Fruit fly (Drosophila melanogaster) whole organism, embryonic: ENCODE results near the gene CG34429.

ENCODE experiments used
- CG10267 ChIP-seq: fragments of 200-800 bp; sonication (Bioruptor generic); optimal IDR thresholded peaks from 2 replicates; lab custom pipeline; 2018; ENCODE audit warnings: missing biosample characterization, mild to moderate bottlenecking, missing genetic modification characterization, moderate library complexity
- CG11695 ChIP-seq: fragments of 200-800 bp; sonication (Bioruptor generic); IDR thresholded peaks from 3 replicates; pipeline ENCODE4 v1.3.6; 2022; ENCODE audit warnings: missing biosample characterization, missing genetic modification characterization
- CG12155 ChIP-seq: fragments of 200-800 bp; sonication (Bioruptor generic); optimal IDR thresholded peaks from 3 replicates; lab custom pipeline; 2016; ENCODE audit warnings: missing biosample characterization, missing genetic modification characterization
- CG15269 ChIP-seq: fragments of 200-800 bp; sonication (Bioruptor generic); optimal IDR thresholded peaks from 2 replicates; lab custom pipeline; 2018; ENCODE audit warnings: missing biosample characterization, mild to moderate bottlenecking, missing genetic modification characterization, moderate library complexity
- CG15479 ChIP-seq: fragments of 200-800 bp; sonication (Bioruptor generic); optimal IDR thresholded peaks from 3 replicates; lab custom pipeline; 2019; ENCODE audit warnings: missing biosample characterization, mild to moderate bottlenecking, missing genetic modification characterization, moderate library complexity
- CG2199 ChIP-seq: fragments of 200-800 bp; sonication (Bioruptor generic); IDR thresholded peaks from 3 replicates; pipeline ENCODE4 v1.3.6; 2022; ENCODE audit warnings: missing biosample characterization, missing genetic modification characterization
- CG3407 ChIP-seq: fragments of 200-800 bp; sonication (Bioruptor generic); optimal IDR thresholded peaks from 2 replicates; lab custom pipeline; 2018; ENCODE audit warnings: missing biosample characterization, mild to moderate bottlenecking, missing genetic modification characterization
- CG34224 ChIP-seq: fragments of 200-800 bp; sonication (Bioruptor generic); IDR thresholded peaks from 3 replicates; pipeline ENCODE4 v1.3.6; 2022; ENCODE audit warnings: missing biosample characterization, missing genetic modification characterization; ENCODE audit not compliant: partially characterized antibody
- CG42726 ChIP-seq: fragments of 200-800 bp; sonication (Bioruptor generic); IDR thresholded peaks from 2 replicates; pipeline ENCODE4 v1.3.6; 2022; ENCODE audit warnings: missing biosample characterization, missing genetic modification characterization; ENCODE audit not compliant: partially characterized antibody
- CG4360 ChIP-seq: fragments of 200-800 bp; sonication (Bioruptor generic); IDR thresholded peaks from 2 replicates; pipeline ENCODE4 v1.3.6; 2022; ENCODE audit warnings: missing biosample characterization, missing genetic modification characterization
- CG7963 ChIP-seq: fragments of 200-800 bp; sonication (Bioruptor generic); IDR thresholded peaks from 3 replicates; pipeline ENCODE4 v1.3.6; 2022; ENCODE audit warnings: missing biosample characterization, missing genetic modification characterization; ENCODE audit not compliant: partially characterized antibody
- Dll ChIP-seq: fragments of 200-800 bp; sonication (Bioruptor generic); IDR thresholded peaks from 4 replicates; pipeline ENCODE4 v1.3.6; 2022; ENCODE audit warnings: missing biosample characterization, missing genetic modification characterization; ENCODE audit not compliant: partially characterized antibody
- E2f2 ChIP-seq: fragments of 200-800 bp; sonication (Bioruptor generic); IDR thresholded peaks from 2 replicates; pipeline ENCODE4 v1.3.6; 2022; ENCODE audit warnings: missing biosample characterization, missing genetic modification characterization
- Ets97D ChIP-seq: fragments of 200-800 bp; sonication (Bioruptor generic); optimal IDR thresholded peaks from 3 replicates; lab custom pipeline; 2016; ENCODE audit warnings: missing biosample characterization, missing genetic modification characterization
- HLH4C ChIP-seq: fragments of 200-800 bp; sonication (Bioruptor generic); IDR thresholded peaks from 3 replicates; pipeline ENCODE4 v1.3.6; 2022; ENCODE audit warnings: missing biosample characterization, missing genetic modification characterization; ENCODE audit not compliant: partially characterized antibody
- Hey ChIP-seq: fragments of 200-800 bp; sonication (Bioruptor generic); optimal IDR thresholded peaks from 3 replicates; lab custom pipeline; 2018; ENCODE audit warnings: missing biosample characterization, mild to moderate bottlenecking, missing genetic modification characterization
- Jarid2 ChIP-seq: fragments of 200-800 bp; sonication (Bioruptor generic); optimal IDR thresholded peaks from 3 replicates; lab custom pipeline; 2017; ENCODE audit warnings: mild to moderate bottlenecking, missing biosample characterization, missing genetic modification reagents, missing genetic modification characterization
- MESR4 ChIP-seq: fragments of 200-800 bp; sonication (Bioruptor generic); optimal IDR thresholded peaks from 2 replicates; lab custom pipeline; 2018; ENCODE audit warnings: missing biosample characterization, mild to moderate bottlenecking, missing genetic modification characterization, moderate library complexity
- Sry-δ ChIP-seq: fragments of 200-800 bp; sonication (Bioruptor generic); optimal IDR thresholded peaks from 2 replicates; lab custom pipeline; 2016; ENCODE audit warnings: missing biosample characterization, missing genetic modification characterization
- Stat92E ChIP-seq, 3 experiments: fragments of >200 bp in 2 of 3; fragments of 200-800 bp in 1 of 3; sonication (Bioruptor generic) in 1 of 3; optimal IDR thresholded peaks; 2 replicates each; lab custom pipeline; 2017 to 2019; ENCODE audit warnings: missing biosample characterization in 3 of 3, missing genetic modification characterization in 3 of 3, mild to moderate bottlenecking in 1 of 3, moderate library complexity in 1 of 3
- Xrp1 ChIP-seq: fragments of 200-800 bp; sonication (Bioruptor generic); IDR thresholded peaks from 2 replicates; pipeline ENCODE4 v1.3.6; 2022; ENCODE audit warnings: missing biosample characterization, missing genetic modification characterization
- YL-1 ChIP-seq: fragments of 200-800 bp; sonication (Bioruptor generic); optimal IDR thresholded peaks from 3 replicates; lab custom pipeline; 2017; ENCODE audit warnings: missing biosample characterization, mild to moderate bottlenecking, missing genetic modification characterization
- ato ChIP-seq: fragments of 200-800 bp; sonication (Bioruptor generic); IDR thresholded peaks from 2 replicates; pipeline ENCODE4 v1.3.6; 2022; ENCODE audit warnings: missing biosample characterization, missing genetic modification characterization; ENCODE audit not compliant: partially characterized antibody
- bowl ChIP-seq: fragments of 200-800 bp; sonication (Bioruptor generic); IDR thresholded peaks from 2 replicates; pipeline ENCODE4 v1.3.6; 2022; ENCODE audit warnings: missing biosample characterization, missing genetic modification characterization
- bsh ChIP-seq, 2 experiments: fragments of 200-800 bp; sonication (Bioruptor generic); optimal IDR thresholded peaks; 2 replicates each; lab custom pipeline; 2017 to 2018; ENCODE audit warnings: mild to moderate bottlenecking in 2 of 2, missing biosample characterization in 2 of 2, missing genetic modification characterization in 2 of 2, moderate library complexity in 1 of 2
- dm ChIP-seq: fragments of 200-800 bp; sonication (Bioruptor generic); optimal IDR thresholded peaks from 3 replicates; lab custom pipeline; 2016; ENCODE audit warnings: missing biosample characterization, missing genetic modification characterization
- ems ChIP-seq: fragments of 200-800 bp; sonication (Bioruptor generic); optimal IDR thresholded peaks from 3 replicates; lab custom pipeline; 2016; ENCODE audit warnings: missing biosample characterization, missing genetic modification characterization
- en ChIP-seq: fragments of 200-800 bp; sonication (Bioruptor generic); optimal IDR thresholded peaks from 2 replicates; lab custom pipeline; 2016; ENCODE audit warnings: missing biosample characterization, missing genetic modification characterization
- gcm ChIP-seq: fragments of 200-800 bp; sonication (Bioruptor generic); optimal IDR thresholded peaks from 2 replicates; lab custom pipeline; 2019; ENCODE audit warnings: missing biosample characterization, mild to moderate bottlenecking, missing genetic modification characterization, moderate library complexity
- grau ChIP-seq: fragments of 200-800 bp; optimal IDR thresholded peaks from 3 replicates; lab custom pipeline; 2019; ENCODE audit warnings: missing biosample characterization, mild to moderate bottlenecking, missing genetic modification characterization, moderate library complexity
- gsb-n ChIP-seq: fragments of 200-800 bp; sonication (Bioruptor generic); optimal IDR thresholded peaks from 3 replicates; lab custom pipeline; 2018; ENCODE audit warnings: missing biosample characterization, mild to moderate bottlenecking, missing genetic modification characterization
- inv ChIP-seq: fragments of 200-800 bp; sonication (Bioruptor generic); IDR thresholded peaks from 2 replicates; pipeline ENCODE4 v1.3.6; 2022; ENCODE audit warnings: missing biosample characterization, missing genetic modification characterization; ENCODE audit not compliant: partially characterized antibody
- ken ChIP-seq: fragments of 200-800 bp; sonication (Bioruptor generic); IDR thresholded peaks from 3 replicates; pipeline ENCODE4 v1.3.6; 2022; ENCODE audit warnings: missing biosample characterization, missing genetic modification characterization
- nerfin-2 ChIP-seq: fragments of 200-800 bp; sonication (Bioruptor generic); IDR thresholded peaks from 2 replicates; pipeline ENCODE4 v1.3.6; 2022; ENCODE audit warnings: missing biosample characterization, missing genetic modification characterization; ENCODE audit not compliant: partially characterized antibody
- pros ChIP-seq: fragments of 200-800 bp; sonication (Bioruptor generic); optimal IDR thresholded peaks from 3 replicates; lab custom pipeline; 2019; ENCODE audit warnings: missing biosample characterization, mild to moderate bottlenecking, missing genetic modification characterization, moderate library complexity
- sens ChIP-seq: fragments of 200-800 bp; sonication (Bioruptor generic); peaks from one replicate; lab custom pipeline; 2016; ENCODE audit warnings: missing biosample characterization, missing genetic modification characterization
- sna ChIP-seq: fragments of 200-800 bp; sonication (Bioruptor generic); IDR thresholded peaks from 2 replicates; pipeline ENCODE4 v1.3.6; 2022; ENCODE audit warnings: missing biosample characterization, missing genetic modification characterization; ENCODE audit not compliant: partially characterized antibody
- stwl ChIP-seq: fragments of 200-800 bp; sonication (Bioruptor generic); optimal IDR thresholded peaks from 3 replicates; lab custom pipeline; 2018; ENCODE audit warnings: missing biosample characterization, mild to moderate bottlenecking, missing genetic modification characterization, moderate library complexity
- tna ChIP-seq: fragments of 200-800 bp; sonication (Bioruptor generic); IDR thresholded peaks from 2 replicates; pipeline ENCODE4 v1.3.6; 2022; ENCODE audit warnings: missing biosample characterization, missing genetic modification characterization; ENCODE audit not compliant: partially characterized antibody
- trem ChIP-seq: fragments of 200-800 bp; optimal IDR thresholded peaks from 3 replicates; lab custom pipeline; 2019; ENCODE audit warnings: missing biosample characterization, mild to moderate bottlenecking, missing genetic modification characterization, moderate library complexity
- vnd ChIP-seq: fragments of 200-800 bp; sonication (Bioruptor generic); IDR thresholded peaks from 3 replicates; pipeline ENCODE4 v1.3.6; 2022; ENCODE audit warnings: missing biosample characterization, missing genetic modification characterization; ENCODE audit not compliant: partially characterized antibody
- zen ChIP-seq: fragments of 200-800 bp; sonication (Bioruptor generic); optimal IDR thresholded peaks from 3 replicates; lab custom pipeline; 2018; ENCODE audit warnings: missing biosample characterization, mild to moderate bottlenecking, missing genetic modification characterization, moderate library complexity

Gene CG34429

DNA sequence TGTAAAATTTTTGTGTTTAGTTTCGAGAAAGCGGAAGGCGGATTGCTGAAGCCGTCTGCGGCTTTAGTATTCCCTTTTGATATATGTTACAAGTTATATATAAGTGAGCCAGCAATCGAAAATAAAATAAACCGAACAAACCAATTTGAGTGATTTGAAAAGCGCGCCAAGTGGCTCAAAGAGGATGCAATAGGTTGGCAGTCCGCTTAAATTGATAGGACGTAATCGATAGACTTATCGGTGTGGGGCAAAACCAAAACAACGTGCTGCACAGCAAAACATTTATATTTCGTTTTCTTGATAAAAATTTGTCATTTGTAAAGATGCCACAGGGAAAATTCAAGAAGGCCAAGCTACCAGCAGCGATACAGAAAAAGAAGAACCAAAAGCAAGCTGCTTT lies 16.1 kb upstream of the CG34429 start, which contains the start of gene CG11279 (continued):
- no peak for TF ChIP-seq bsh (GFP tag; optimal IDR thresholded peaks at IDR 0.05; lab: Kevin White, UChicago)
- TF ChIP-seq Dll (GFP tag; lab: Robert Waterston, UW), result peak; percentile 79
- TF ChIP-seq zen, result no peak
- peak; percentile 78; the same call in 2 of the 3 replicates for TF ChIP-seq CG7963 (GFP tag; lab: Robert Waterston, UW)
- no peak for TF ChIP-seq en
- peak; percentile 66 for TF ChIP-seq dm (GFP tag; lab: Kevin White, UChicago)
- TF ChIP-seq CG4360 (GFP tag; lab: Robert Waterston, UW), result peak; percentile 34; the same call in 1 of the 2 replicates
- TF ChIP-seq CG15269, result peak; percentile 16
- TF ChIP-seq CG3407 (GFP tag; lab: Kevin White, UChicago), result no peak
- TF ChIP-seq CG42726, result peak; percentile 39; the same call in 1 of the 2 replicates
- no peak for TF ChIP-seq ems (GFP tag; lab: Kevin White, UChicago)
- TF ChIP-seq MESR4 (GFP tag; lab: Kevin White, UChicago), result peak; percentile 58
- TF ChIP-seq Xrp1 (GFP tag; lab: Robert Waterston, UW), result 0 out of 2 replicates have a peak, but pooled peaks have one; percentile 18
- peak; percentile 55 for TF ChIP-seq sens
- peak; percentile 80 for TF ChIP-seq nerfin-2 (GFP tag; lab: Robert Waterston, UW)
- TF ChIP-seq pros (GFP tag; lab: Kevin White, UChicago), result no peak
- TF ChIP-seq Jarid2 (GFP tag; lab: Kevin White, UChicago), result no peak
- TF ChIP-seq CG12155 (GFP tag; lab: Kevin White, UChicago), result no peak
- peak; percentile 85 for TF ChIP-seq CG34224 (GFP tag; lab: Robert Waterston, UW)
- TF ChIP-seq gsb-n, result no peak
- peak; percentile 54; the same call in 1 of the 2 replicates for TF ChIP-seq sna (GFP tag; lab: Robert Waterston, UW)
- TF ChIP-seq YL-1 (GFP tag; lab: Kevin White, UChicago), result peak; percentile 67
- TF ChIP-seq CG15479 (GFP tag; lab: Kevin White, UChicago), result peak; percentile 14
- no peak for TF ChIP-seq CG2199
- TF ChIP-seq vnd (GFP tag; lab: Robert Waterston, UW), result peak; percentile 54; the same call in 1 of the 3 replicates
- TF ChIP-seq Hey (tag; lab: Kevin White, UChicago), result no peak
- TF ChIP-seq ken, result no peak
- TF ChIP-seq tna (GFP tag; lab: Robert Waterston, UW), result peak; percentile 66
- TF ChIP-seq gcm (GFP tag; lab: Kevin White, UChicago), result no peak
- TF ChIP-seq bowl, result no peak
- peak; percentile 76 for TF ChIP-seq HLH4C
- TF ChIP-seq Stat92E (GFP tag; optimal IDR thresholded peaks at IDR 0.05; lab: Kevin White, UChicago), result no peak
- peak; percentile 31 for TF ChIP-seq CG10267
- peak; percentile 59 for TF ChIP-seq Sry-δ
- peak; percentile 53 for TF ChIP-seq stwl (tag; lab: Kevin White, UChicago)
- TF ChIP-seq CG11695 (GFP tag; lab: Robert Waterston, UW), result no peak
- peak; percentile 37 for TF ChIP-seq Ets97D (GFP tag; lab: Kevin White, UChicago)
- peak; percentile 47; the same call in 1 of the 2 replicates for TF ChIP-seq inv
- peak; percentile 6 for TF ChIP-seq grau (tag; lab: Kevin White, UChicago)
- TF ChIP-seq ato (GFP tag; lab: Robert Waterston, UW), result peak; percentile 75
- peak; percentile 100 for TF ChIP-seq trem (tag; lab: Kevin White, UChicago)
- peak; percentile 99 for TF ChIP-seq E2f2 (GFP tag; lab: Robert Waterston, UW)
- TF ChIP-seq, all 482 proteins: peak for 67
